Comparison of ENCODE assay signal across 1 fruit fly cellular context in genomic region chr3R:18743270-18743922, dm6.
TF ChIP-seq lines count a peak whose summit lies in the region.

Gene Mekk1 (minus strand): TSS chr3R:18743594.

TF ChIP-seq in whole organism, embryonic, 481 proteins besides CTCF, POLR2A, EP300 and RAD21 (continued from another document):
- TF ChIP-seq CG7839 (tag; optimal IDR thresholded peaks at IDR 0.05; lab: Kevin White, UChicago): peak; percentile 42
- TF ChIP-seq CG8281 (tag; optimal IDR thresholded peaks at IDR 0.05; lab: Kevin White, UChicago): no peak
- TF ChIP-seq ci (GFP tag; IDR thresholded peaks at IDR 0.05; lab: Robert Waterston, UW): 0 out of 3 replicates have a peak, but pooled peaks have one; percentile 9
- TF ChIP-seq BEAF-32 (GFP tag; optimal IDR thresholded peaks at IDR 0.05; lab: Kevin White, UChicago): peak; percentile 82
- no peak for TF ChIP-seq cas (GFP tag; IDR thresholded peaks at IDR 0.05; lab: Robert Waterston, UW)
- TF ChIP-seq Atf6 (GFP tag; IDR thresholded peaks at IDR 0.05; lab: Robert Waterston, UW): no peak
- TF ChIP-seq pan (optimal IDR thresholded peaks at IDR 0.05; lab: Kevin White, UChicago): no peak
- TF ChIP-seq pan (GFP tag; optimal IDR thresholded peaks at IDR 0.05 in 1 of 2, IDR thresholded peaks at IDR 0.05 in 1 of 2): no peak
- peak; percentile 74 for TF ChIP-seq CG13424 (tag; optimal IDR thresholded peaks at IDR 0.05; lab: Kevin White, UChicago)
- peak; percentile 39 for TF ChIP-seq D19B (GFP tag; optimal IDR thresholded peaks at IDR 0.05; lab: Kevin White, UChicago)
- TF ChIP-seq unpg (GFP tag; optimal IDR thresholded peaks at IDR 0.05; lab: Kevin White, UChicago): peak; percentile 17
- TF ChIP-seq Six4 (GFP tag; optimal IDR thresholded peaks at IDR 0.05; lab: Kevin White, UChicago): no peak
- no peak for TF ChIP-seq CG7928 (GFP tag; optimal IDR thresholded peaks at IDR 0.05; lab: Kevin White, UChicago)
- no peak for TF ChIP-seq CG6175 (GFP tag; IDR thresholded peaks at IDR 0.05; lab: Robert Waterston, UW)
- no peak for TF ChIP-seq CG3726 (GFP tag; IDR thresholded peaks at IDR 0.05; lab: Robert Waterston, UW)
- TF ChIP-seq Aef1 (GFP tag; IDR thresholded peaks at IDR 0.05; lab: Robert Waterston, UW): peak; percentile 31; the same call in 1 of the 3 replicates
- TF ChIP-seq Chrac-16 (GFP tag; optimal IDR thresholded peaks at IDR 0.05; lab: Kevin White, UChicago): peak; percentile 42
- peak; percentile 3 for TF ChIP-seq CG17829 (tag; optimal IDR thresholded peaks at IDR 0.05; lab: Kevin White, UChicago)
- TF ChIP-seq CG1647 (GFP tag; optimal IDR thresholded peaks at IDR 0.05; lab: Kevin White, UChicago): no peak
- peak; percentile 66 for TF ChIP-seq fu2 (GFP tag; optimal IDR thresholded peaks at IDR 0.05; lab: Kevin White, UChicago)
- peak; percentile 38; the same call in 1 of the 3 replicates for TF ChIP-seq dysf (GFP tag; IDR thresholded peaks at IDR 0.05; lab: Robert Waterston, UW)
- no peak for TF ChIP-seq psq (GFP tag; optimal IDR thresholded peaks at IDR 0.05; lab: Kevin White, UChicago)
- TF ChIP-seq tx (GFP tag; optimal IDR thresholded peaks at IDR 0.05; lab: Kevin White, UChicago): peak; percentile 38
- TF ChIP-seq CG13287 (GFP tag; IDR thresholded peaks at IDR 0.05; lab: Robert Waterston, UW; ENCODE audit: partially characterized antibody): peak; percentile 74
- TF ChIP-seq CG10654 (GFP tag; optimal IDR thresholded peaks at IDR 0.05; lab: Kevin White, UChicago): peak; percentile 6
- TF ChIP-seq Nf-YA (GFP tag; IDR thresholded peaks at IDR 0.05; lab: Robert Waterston, UW): no peak
- TF ChIP-seq Mrtf (GFP tag; IDR thresholded peaks at IDR 0.05; lab: Robert Waterston, UW): no peak
- peak; percentile 66; the same call in 1 of the 4 replicates for TF ChIP-seq chinmo (GFP tag; IDR thresholded peaks at IDR 0.05; lab: Robert Waterston, UW; ENCODE audit: partially characterized antibody)
- peak; percentile 12 for TF ChIP-seq Hr3 (GFP tag; optimal IDR thresholded peaks at IDR 0.05; lab: Kevin White, UChicago)
- TF ChIP-seq twi (tag; optimal IDR thresholded peaks at IDR 0.05; lab: Kevin White, UChicago): peak; percentile 12
- TF ChIP-seq mam (GFP tag; optimal IDR thresholded peaks at IDR 0.05; lab: Kevin White, UChicago): peak; percentile 70
- TF ChIP-seq CG10462 (GFP tag; optimal IDR thresholded peaks at IDR 0.05; lab: Kevin White, UChicago): no peak
- no peak for TF ChIP-seq CG32532 (GFP tag; IDR thresholded peaks at IDR 0.05; lab: Robert Waterston, UW)
- no peak for TF ChIP-seq dati (GFP tag; IDR thresholded peaks at IDR 0.05; lab: Robert Waterston, UW)
- peak; percentile 59 for TF ChIP-seq CG13624 (GFP tag; optimal IDR thresholded peaks at IDR 0.05; lab: Kevin White, UChicago)
- peak; percentile 40 for TF ChIP-seq bab2 (GFP tag; optimal IDR thresholded peaks at IDR 0.05; lab: Kevin White, UChicago)
- TF ChIP-seq Xrp1 (GFP tag; IDR thresholded peaks at IDR 0.05; lab: Robert Waterston, UW): peak; percentile 24; the same call in 1 of the 2 replicates
- TF ChIP-seq Hmr (GFP tag; optimal IDR thresholded peaks at IDR 0.05; lab: Kevin White, UChicago): peak; percentile 53
- TF ChIP-seq bsh (GFP tag; optimal IDR thresholded peaks at IDR 0.05; lab: Kevin White, UChicago): peak in 1 of 2 experiments; percentile 51
- TF ChIP-seq Hey (tag; optimal IDR thresholded peaks at IDR 0.05; lab: Kevin White, UChicago): no peak
- peak; percentile 96 for TF ChIP-seq Sry-δ (GFP tag; optimal IDR thresholded peaks at IDR 0.05; lab: Kevin White, UChicago)
- TF ChIP-seq CG17361 (GFP tag; IDR thresholded peaks at IDR 0.05; lab: Robert Waterston, UW): peak; percentile 58
- no peak for TF ChIP-seq NC2α (GFP tag; optimal IDR thresholded peaks at IDR 0.05; lab: Kevin White, UChicago)
- peak; percentile 72 for TF ChIP-seq Jarid2 (GFP tag; optimal IDR thresholded peaks at IDR 0.05; lab: Kevin White, UChicago)
- TF ChIP-seq Sox102F (GFP tag; optimal IDR thresholded peaks at IDR 0.05; lab: Kevin White, UChicago): peak; percentile 47
- peak; percentile 47 for TF ChIP-seq CG9215 (GFP tag; IDR thresholded peaks at IDR 0.05; lab: Robert Waterston, UW)
- peak; percentile 60 for TF ChIP-seq grau (tag; optimal IDR thresholded peaks at IDR 0.05; lab: Kevin White, UChicago)
- TF ChIP-seq GATAe (GFP tag; conservative IDR thresholded peaks at IDR 0.05; lab: Robert Waterston, UW): no peak
- TF ChIP-seq CG8290 (GFP tag; optimal IDR thresholded peaks at IDR 0.05; lab: Kevin White, UChicago): no peak
- TF ChIP-seq CG8290 (tag; optimal IDR thresholded peaks at IDR 0.05; lab: Kevin White, UChicago): no peak
- no peak for TF ChIP-seq so (GFP tag; IDR thresholded peaks at IDR 0.05; lab: Robert Waterston, UW)
- peak; percentile 20; the same call in 1 of the 2 replicates for TF ChIP-seq CG7372 (GFP tag; IDR thresholded peaks at IDR 0.05; lab: Robert Waterston, UW)
- TF ChIP-seq TFAM (GFP tag; optimal IDR thresholded peaks at IDR 0.05; lab: Kevin White, UChicago): no peak
- peak; percentile 35 for TF ChIP-seq CG1792 (GFP tag; optimal IDR thresholded peaks at IDR 0.05; lab: Kevin White, UChicago)
- TF ChIP-seq Elba2 (GFP tag; optimal IDR thresholded peaks at IDR 0.05; lab: Kevin White, UChicago): no peak
- TF ChIP-seq zfh1 (GFP tag; IDR thresholded peaks at IDR 0.05; lab: Robert Waterston, UW): no peak
- no peak for TF ChIP-seq CG15073 (GFP tag; optimal IDR thresholded peaks at IDR 0.05; lab: Kevin White, UChicago)
- TF ChIP-seq crp (GFP tag; optimal IDR thresholded peaks at IDR 0.05; lab: Kevin White, UChicago): no peak
- peak; percentile 29 for TF ChIP-seq gsb-n (tag; optimal IDR thresholded peaks at IDR 0.05; lab: Kevin White, UChicago)
- TF ChIP-seq CG9437 (GFP tag; optimal IDR thresholded peaks at IDR 0.05; lab: Kevin White, UChicago): peak; percentile 18
- no peak for TF ChIP-seq Usf (GFP tag; optimal IDR thresholded peaks at IDR 0.05; lab: Kevin White, UChicago)
- no peak for TF ChIP-seq CG6683 (GFP tag; optimal IDR thresholded peaks at IDR 0.05; lab: Kevin White, UChicago)
- 0 out of 3 replicates have a peak, but pooled peaks have one; percentile 36 for TF ChIP-seq tgo (GFP tag; IDR thresholded peaks at IDR 0.05; lab: Robert Waterston, UW)
- peak; percentile 39 to 52 for TF ChIP-seq dpn (GFP tag; optimal IDR thresholded peaks at IDR 0.05; lab: Kevin White, UChicago)
- TF ChIP-seq PHDP (tag; optimal IDR thresholded peaks at IDR 0.05; lab: Kevin White, UChicago): peak; percentile 43
- TF ChIP-seq Bteb2 (GFP tag; optimal IDR thresholded peaks at IDR 0.05; lab: Kevin White, UChicago): peak; percentile 25
- TF ChIP-seq CG8924 (tag; optimal IDR thresholded peaks at IDR 0.05; lab: Kevin White, UChicago): peak; percentile 2
- TF ChIP-seq luna (GFP tag; optimal IDR thresholded peaks at IDR 0.05; lab: Kevin White, UChicago): peak; percentile 23
- no peak for TF ChIP-seq mld (GFP tag; IDR thresholded peaks at IDR 0.05; lab: Robert Waterston, UW; ENCODE audit: partially characterized antibody)
- no peak for TF ChIP-seq CG1603 (tag; optimal IDR thresholded peaks at IDR 0.05; lab: Kevin White, UChicago)
- TF ChIP-seq bcd (GFP tag; optimal IDR thresholded peaks at IDR 0.05; lab: Kevin White, UChicago): peak; percentile 25
- TF ChIP-seq HLH54F (GFP tag; optimal IDR thresholded peaks at IDR 0.05; lab: Kevin White, UChicago): peak; percentile 67
- peak; percentile 56 for TF ChIP-seq Meics (GFP tag; optimal IDR thresholded peaks at IDR 0.05; lab: Kevin White, UChicago)
- peak; percentile 76 for TF ChIP-seq CG9932 (GFP tag; IDR thresholded peaks at IDR 0.05; lab: Robert Waterston, UW)
- TF ChIP-seq CG8944 (GFP tag; optimal IDR thresholded peaks at IDR 0.05; lab: Kevin White, UChicago): peak; percentile 49
- TF ChIP-seq CG15269 (tag; optimal IDR thresholded peaks at IDR 0.05; lab: Kevin White, UChicago): peak; percentile 53
- no peak for TF ChIP-seq CG7556 (GFP tag; optimal IDR thresholded peaks at IDR 0.05; lab: Kevin White, UChicago)
- no peak for TF ChIP-seq sens-2 (GFP tag; IDR thresholded peaks at IDR 0.05; lab: Robert Waterston, UW)
- TF ChIP-seq CG18476 (GFP tag; optimal IDR thresholded peaks at IDR 0.05; lab: Kevin White, UChicago): peak; percentile 35
- no peak for TF ChIP-seq Oaz (GFP tag; IDR thresholded peaks at IDR 0.05; lab: Robert Waterston, UW)
- TF ChIP-seq run (tag; optimal IDR thresholded peaks at IDR 0.05; lab: Kevin White, UChicago): no peak
- peak; percentile 59 for TF ChIP-seq CG3281 (GFP tag; optimal IDR thresholded peaks at IDR 0.05; lab: Kevin White, UChicago)
- no peak for TF ChIP-seq tll (GFP tag; optimal IDR thresholded peaks at IDR 0.05; lab: Kevin White, UChicago)
- TF ChIP-seq CG2120 (GFP tag; optimal IDR thresholded peaks at IDR 0.05; lab: Kevin White, UChicago): peak; percentile 79
- TF ChIP-seq repo (GFP tag; optimal IDR thresholded peaks at IDR 0.05; lab: Kevin White, UChicago): no peak
- TF ChIP-seq CG4730 (GFP tag; IDR thresholded peaks at IDR 0.05; lab: Robert Waterston, UW): no peak
- no peak for TF ChIP-seq onecut (GFP tag; IDR thresholded peaks at IDR 0.05; lab: Robert Waterston, UW)
- peak; percentile 66 for TF ChIP-seq Dref (GFP tag; IDR thresholded peaks at IDR 0.05; lab: Robert Waterston, UW)
- TF ChIP-seq lmd (GFP tag; IDR thresholded peaks at IDR 0.05; lab: Robert Waterston, UW): no peak; the same call in 1 of the 2 replicates
- TF ChIP-seq Atf3 (GFP tag; optimal IDR thresholded peaks at IDR 0.05; lab: Kevin White, UChicago): no peak
- TF ChIP-seq CG4424 (GFP tag; optimal IDR thresholded peaks at IDR 0.05; lab: Kevin White, UChicago): peak; percentile 54
- no peak for TF ChIP-seq ranshi (GFP tag; IDR thresholded peaks at IDR 0.05; lab: Robert Waterston, UW)
- TF ChIP-seq CG4820 (GFP tag; optimal IDR thresholded peaks at IDR 0.05; lab: Kevin White, UChicago): no peak
- TF ChIP-seq exex (tag; optimal IDR thresholded peaks at IDR 0.05; lab: Kevin White, UChicago): peak; percentile 5
- no peak for TF ChIP-seq fru (optimal IDR thresholded peaks at IDR 0.05; lab: Kevin White, UChicago)
- no peak for TF ChIP-seq Tbp (GFP tag; optimal IDR thresholded peaks at IDR 0.05; lab: Kevin White, UChicago)
- TF ChIP-seq cg (GFP tag; optimal IDR thresholded peaks at IDR 0.05; lab: Kevin White, UChicago): peak; percentile 69
- TF ChIP-seq shn (GFP tag; optimal IDR thresholded peaks at IDR 0.05; lab: Kevin White, UChicago): peak; percentile 53
- peak; percentile 48; the same call in 1 of the 2 replicates for TF ChIP-seq sna (GFP tag; IDR thresholded peaks at IDR 0.05; lab: Robert Waterston, UW; ENCODE audit: partially characterized antibody)
- TF ChIP-seq lab (GFP tag; optimal IDR thresholded peaks at IDR 0.05; lab: Kevin White, UChicago): peak; percentile 53
- peak; percentile 39; the same call in 1 of the 2 replicates for TF ChIP-seq al (GFP tag; IDR thresholded peaks at IDR 0.05; lab: Robert Waterston, UW)
- peak; percentile 4 for TF ChIP-seq Oli (tag; optimal IDR thresholded peaks at IDR 0.05; lab: Kevin White, UChicago)
- TF ChIP-seq Rfx (GFP tag; IDR thresholded peaks at IDR 0.05; lab: Robert Waterston, UW): peak; percentile 59; the same call in 1 of the 2 replicates
- TF ChIP-seq Dp (GFP tag; optimal IDR thresholded peaks at IDR 0.05; lab: Kevin White, UChicago): peak; percentile 91
- peak; percentile 78 for TF ChIP-seq Med (GFP tag; lab: Kevin White, UChicago)
- TF ChIP-seq pho (GFP tag; optimal IDR thresholded peaks at IDR 0.05; lab: Kevin White, UChicago): peak; percentile 63
- TF ChIP-seq hkb (optimal IDR thresholded peaks at IDR 0.05; lab: Kevin White, UChicago): no peak
- TF ChIP-seq hkb (GFP tag; IDR thresholded peaks at IDR 0.05; lab: Robert Waterston, UW): no peak; the same call in 1 of the 2 replicates
- TF ChIP-seq vnd (GFP tag; IDR thresholded peaks at IDR 0.05; lab: Robert Waterston, UW; ENCODE audit: partially characterized antibody): peak; percentile 58; the same call in 1 of the 3 replicates
- TF ChIP-seq trem (tag; optimal IDR thresholded peaks at IDR 0.05; lab: Kevin White, UChicago): no peak
- no peak for TF ChIP-seq Ssrp (tag; optimal IDR thresholded peaks at IDR 0.05; lab: Kevin White, UChicago)
- TF ChIP-seq bbx (GFP tag; IDR thresholded peaks at IDR 0.05; lab: Robert Waterston, UW; ENCODE audit: partially characterized antibody): peak; percentile 34; the same call in 1 of the 2 replicates
- peak; percentile 74 for TF ChIP-seq lilli (GFP tag; optimal IDR thresholded peaks at IDR 0.05; lab: Kevin White, UChicago)
- TF ChIP-seq Myb (GFP tag; optimal IDR thresholded peaks at IDR 0.05; lab: Kevin White, UChicago): peak; percentile 45
- TF ChIP-seq CG12391 (tag; optimal IDR thresholded peaks at IDR 0.05; lab: Kevin White, UChicago): peak; percentile 66
- TF ChIP-seq CG13296 (GFP tag; optimal IDR thresholded peaks at IDR 0.05; lab: Kevin White, UChicago): peak; percentile 17
- TF ChIP-seq sug (tag; optimal IDR thresholded peaks at IDR 0.05; lab: Kevin White, UChicago): peak; percentile 83
- no peak; the same call in 3 of the 4 replicates for TF ChIP-seq Gug (GFP tag; IDR thresholded peaks at IDR 0.05; lab: Robert Waterston, UW)
- TF ChIP-seq CG12236 (GFP tag; optimal IDR thresholded peaks at IDR 0.05; lab: Kevin White, UChicago): no peak
- TF ChIP-seq CG12769 (tag; optimal IDR thresholded peaks at IDR 0.05; lab: Kevin White, UChicago): no peak
- no peak for TF ChIP-seq CG8089 (GFP tag; optimal IDR thresholded peaks at IDR 0.05; lab: Kevin White, UChicago)
- peak; percentile 52 for TF ChIP-seq amos (GFP tag; IDR thresholded peaks at IDR 0.05; lab: Robert Waterston, UW; ENCODE audit: partially characterized antibody)
